Worm (Caenorhabditis elegans) whole organism, L4 larva: Measurements from ENCODE around the gene F35H10.2.

ENCODE experiments used
- F10B5.3 ChIP-seq: sonication (generic microtip); optimal IDR thresholded peaks from 2 replicates; lab custom pipeline; 2016; ENCODE audit warnings: mild to moderate bottlenecking, missing genetic modification characterization, missing compliant biosample characterization
- F49E8.2 ChIP-seq: sonication (generic microtip); optimal IDR thresholded peaks from 2 replicates; lab custom pipeline; 2016; ENCODE audit warnings: missing compliant biosample characterization, mild to moderate bottlenecking, missing genetic modification characterization, borderline replicate concordance
- R02D3.7 ChIP-seq: fragments of 150-350 bp; sonication (generic microtip); optimal IDR thresholded peaks from 3 replicates; lab custom pipeline; 2014; ENCODE audit warnings: missing biosample characterization, missing genetic modification characterization
- Y75B8A.6 ChIP-seq: fragments of 200-800 bp; sonication (Bioruptor generic); IDR thresholded peaks from 2 replicates; pipeline ENCODE4 v1.3.6; 2022; ENCODE audit warnings: missing genetic modification reagents, missing genetic modification characterization, missing compliant biosample characterization
- ZK546.5 ChIP-seq, 2 experiments: sonication (generic microtip); optimal IDR thresholded peaks; 2 replicates each; lab custom pipeline; 2017; ENCODE audit warnings: missing biosample characterization in 2 of 2, missing genetic modification characterization in 2 of 2
- ceh-28 ChIP-seq: fragments of 150-350 bp; optimal IDR thresholded peaks from 2 replicates; lab custom pipeline; 2014; ENCODE audit warnings: missing biosample characterization, missing genetic modification reagents, missing genetic modification characterization
- ceh-32 ChIP-seq: sonication (generic microtip); optimal IDR thresholded peaks from 2 replicates; lab custom pipeline; 2016; ENCODE audit warnings: mild to moderate bottlenecking, missing genetic modification characterization, missing compliant biosample characterization; ENCODE audit not compliant: poor library complexity
- ceh-62 ChIP-seq: sonication (generic microtip); optimal IDR thresholded peaks from 2 replicates; lab custom pipeline; 2017; ENCODE audit warnings: missing biosample characterization, missing genetic modification characterization
- daf-16 ChIP-seq, 3 experiments: sonication (generic microtip); optimal IDR thresholded peaks; 2 replicates each; lab custom pipeline; 2016 to 2017; ENCODE audit warnings: missing genetic modification characterization in 3 of 3, missing genetic modification reagents in 3 of 3, mild to moderate bottlenecking in 2 of 3, missing compliant biosample characterization in 2 of 3, missing biosample characterization in 1 of 3, moderate library complexity in 1 of 3
- dpl-1 ChIP-seq: fragments of 150-350 bp; optimal IDR thresholded peaks from 2 replicates; lab custom pipeline; 2014; ENCODE audit warnings: missing biosample characterization, missing genetic modification reagents, missing genetic modification characterization
- duxl-1 ChIP-seq: sonication (generic microtip); optimal IDR thresholded peaks from 2 replicates; lab custom pipeline; 2016; ENCODE audit warnings: mild to moderate bottlenecking, missing genetic modification characterization, moderate library complexity, missing compliant biosample characterization; ENCODE audit not compliant: poor library complexity
- hlh-11 ChIP-seq: fragments of 200-800 bp; sonication (Bioruptor generic); optimal IDR thresholded peaks from 2 replicates; lab custom pipeline; 2018; ENCODE audit warnings: mild to moderate bottlenecking, missing genetic modification characterization, missing compliant biosample characterization
- hmg-1.1 ChIP-seq: fragments of 200-800 bp; sonication (Bioruptor generic); IDR thresholded peaks from 2 replicates; pipeline ENCODE4 v1.3.6; 2022; ENCODE audit warnings: missing genetic modification reagents, missing genetic modification characterization, missing compliant biosample characterization
- jun-1 ChIP-seq: fragments of 150-350 bp; optimal IDR thresholded peaks from 2 replicates; lab custom pipeline; 2014; ENCODE audit warnings: missing biosample characterization, missing genetic modification reagents, missing genetic modification characterization
- lin-1 ChIP-seq: fragments of 200-800 bp; sonication (Bioruptor generic); IDR thresholded peaks from 2 replicates; pipeline ENCODE4 v1.3.6; 2022; ENCODE audit warnings: missing genetic modification reagents, missing genetic modification characterization, missing compliant biosample characterization
- lin-15B ChIP-seq: fragments of 150-350 bp; sonication (generic microtip); optimal IDR thresholded peaks from 3 replicates; lab custom pipeline; 2014; ENCODE audit warnings: missing biosample characterization, missing genetic modification characterization
- lin-29 ChIP-seq: fragments of 200-800 bp; sonication (Bioruptor generic); IDR thresholded peaks from 2 replicates; pipeline ENCODE4 v1.3.6; 2022; ENCODE audit warnings: missing genetic modification reagents, missing genetic modification characterization, missing compliant biosample characterization
- lin-38 ChIP-seq: fragments of 200-800 bp; sonication (Bioruptor generic); IDR thresholded peaks from 2 replicates; pipeline ENCODE4 v1.3.6; 2022; ENCODE audit warnings: missing genetic modification reagents, missing genetic modification characterization, missing compliant biosample characterization
- madf-5 ChIP-seq, 2 experiments: fragments of 200-800 bp; sonication (Bioruptor generic); IDR thresholded peaks; 2 replicates each; pipeline ENCODE4 v1.3.6; 2022; ENCODE audit warnings: missing compliant biosample characterization in 2 of 2, missing genetic modification characterization in 2 of 2
- mdl-1 ChIP-seq, 2 experiments: fragments of 150-350 bp in 1 of 2; sonication (generic microtip) in 1 of 2; optimal IDR thresholded peaks; 2 replicates each; lab custom pipeline; 2014 to 2017; ENCODE audit warnings: missing biosample characterization in 2 of 2, missing genetic modification characterization in 2 of 2
- mep-1 ChIP-seq: fragments of 150-350 bp; sonication (generic microtip); optimal IDR thresholded peaks from 3 replicates; lab custom pipeline; 2014; ENCODE audit warnings: missing biosample characterization, missing genetic modification characterization
- mxl-3 ChIP-seq: fragments of 200-800 bp; sonication (Bioruptor generic); optimal IDR thresholded peaks from 2 replicates; lab custom pipeline; 2018; ENCODE audit warnings: mild to moderate bottlenecking, missing genetic modification characterization, missing compliant biosample characterization
- nhr-10 ChIP-seq: fragments of 150-350 bp; optimal IDR thresholded peaks from 2 replicates; lab custom pipeline; 2014; ENCODE audit warnings: missing biosample characterization, missing genetic modification characterization
- nhr-11 ChIP-seq: fragments of 150-350 bp; optimal IDR thresholded peaks from 2 replicates; lab custom pipeline; 2014; ENCODE audit warnings: missing biosample characterization, missing genetic modification characterization
- nhr-25 ChIP-seq: sonication (generic microtip); optimal IDR thresholded peaks from 2 replicates; lab custom pipeline; 2017; ENCODE audit warnings: missing genetic modification characterization, mild to moderate bottlenecking, missing compliant biosample characterization, antibody characterized with exemption, moderate library complexity, borderline replicate concordance; ENCODE audit not compliant: insufficient read depth
- nhr-28 ChIP-seq: fragments of 150-350 bp; optimal IDR thresholded peaks from 2 replicates; lab custom pipeline; 2014; ENCODE audit warnings: missing biosample characterization, missing genetic modification characterization
- nhr-41 ChIP-seq: fragments of 200-800 bp; sonication (Bioruptor generic); IDR thresholded peaks from 2 replicates; pipeline ENCODE4 v1.3.6; 2022; ENCODE audit warnings: missing genetic modification reagents, missing genetic modification characterization, missing compliant biosample characterization
- nhr-76 ChIP-seq: fragments of 150-350 bp; optimal IDR thresholded peaks from 2 replicates; lab custom pipeline; 2014; ENCODE audit warnings: missing biosample characterization, missing genetic modification characterization
- pqm-1 ChIP-seq: sonication (generic microtip); optimal IDR thresholded peaks from 2 replicates; lab custom pipeline; 2017; ENCODE audit warnings: missing biosample characterization, missing genetic modification characterization
- set-16 ChIP-seq: fragments of 200-800 bp; sonication (Bioruptor generic); IDR thresholded peaks from 2 replicates; pipeline ENCODE4 v1.3.6; 2022; ENCODE audit warnings: missing genetic modification reagents, missing genetic modification characterization, missing compliant biosample characterization
- spr-3 ChIP-seq: fragments of 200-800 bp; sonication (Bioruptor generic); optimal IDR thresholded peaks from 2 replicates; lab custom pipeline; 2018; ENCODE audit warnings: mild to moderate bottlenecking, missing genetic modification characterization, missing compliant biosample characterization
- unc-62 ChIP-seq, 3 experiments: fragments of 150-350 bp in 1 of 3; sonication (generic microtip); optimal IDR thresholded peaks in 2 of 3; peaks in 1 of 3; 1 replicate in 1 of 3; 2 replicates in 2 of 3; lab custom pipeline; 2014 to 2017; ENCODE audit warnings: missing biosample characterization in 3 of 3, missing genetic modification characterization in 3 of 3, missing genetic modification reagents in 3 of 3, missing genotype in 1 of 3
- zip-2 ChIP-seq: fragments of 150-350 bp; optimal IDR thresholded peaks from 2 replicates; lab custom pipeline; 2014; ENCODE audit warnings: missing biosample characterization, missing genetic modification characterization
- ztf-7 ChIP-seq: fragments of 150-350 bp; optimal IDR thresholded peaks from 2 replicates; lab custom pipeline; 2014; ENCODE audit warnings: missing biosample characterization, missing genetic modification characterization

Gene F35H10.2

DNA sequence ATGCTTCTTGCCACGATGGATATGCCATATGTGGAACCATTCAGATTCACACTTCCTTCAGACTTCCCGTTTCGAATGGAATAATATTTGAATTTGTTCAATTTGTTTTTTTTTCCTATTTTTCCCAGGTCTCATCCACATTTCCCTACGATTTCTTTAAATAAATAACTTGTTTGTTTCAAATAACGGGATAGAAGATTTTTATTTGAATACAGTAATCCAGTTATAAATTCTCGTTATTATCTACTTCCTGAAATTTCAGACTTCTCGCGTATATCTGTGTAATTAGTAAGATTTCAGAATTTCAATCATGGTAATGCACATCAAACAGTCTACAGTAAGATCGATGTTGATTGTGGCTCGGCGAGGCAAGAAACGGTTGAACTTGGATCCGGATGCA, 28.5 kb upstream of the F35H10.2 start, which contains the start of gene F35H10.5:
Gene F35H10.5, plus strand, starts transcription at position 301 of the 400 bp plus-strand sequence.
- no peak for TF ChIP-seq set-16 (GFP tag; lab: Robert Waterston, UW)
- no peak for TF ChIP-seq lin-29 (GFP tag; lab: Robert Waterston, UW)
- 0 out of 2 replicates have a peak, but pooled peaks have one; percentile 8 for TF ChIP-seq lin-38 (GFP tag; lab: Robert Waterston, UW)

DNA sequence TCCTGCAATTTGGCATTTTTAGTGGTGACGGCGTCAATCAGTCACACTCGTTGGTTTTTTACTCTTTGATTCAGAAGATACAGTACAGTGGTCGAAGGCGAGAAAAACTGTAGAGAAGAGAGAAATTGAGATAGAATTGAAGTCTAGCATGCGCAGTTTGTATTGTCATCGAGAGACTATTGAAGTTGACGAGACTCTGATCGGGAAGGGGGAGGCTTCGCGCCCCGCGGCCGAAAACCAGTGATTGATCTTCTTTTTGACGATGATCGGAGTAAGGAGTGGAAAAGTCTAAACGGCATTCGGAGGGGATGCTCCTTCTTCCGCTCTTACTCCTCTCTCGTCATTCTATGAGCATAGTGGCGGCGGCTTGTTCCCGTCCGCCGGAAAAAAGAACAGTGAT, 27.1 kb upstream of the F35H10.2 start:
- no peak for TF ChIP-seq ceh-32 (tag; lab: Kevin White, UChicago)
- no peak for TF ChIP-seq duxl-1 (tag; lab: Kevin White, UChicago)
- TF ChIP-seq daf-16 (GFP tag; optimal IDR thresholded peaks at IDR 0.05; lab: Kevin White, UChicago), result no peak
- no peak for TF ChIP-seq daf-16 (tag; optimal IDR thresholded peaks at IDR 0.05; lab: Kevin White, UChicago)
- peak; percentile 12 for TF ChIP-seq nhr-11 (tag; lab: Kevin White, UChicago)
- TF ChIP-seq ztf-7, result no peak
- no peak for TF ChIP-seq nhr-41 (GFP tag; lab: Robert Waterston, UW)
- peak; percentile 62 for TF ChIP-seq mxl-3 (GFP tag; lab: Kevin White, UChicago)
- TF ChIP-seq hmg-1.1 (GFP tag; lab: Robert Waterston, UW), result no peak
- no peak for TF ChIP-seq F10B5.3 (tag; lab: Kevin White, UChicago)
- TF ChIP-seq zip-2 (tag; lab: Kevin White, UChicago), result no peak
- TF ChIP-seq unc-62 (GFP tag; optimal IDR thresholded peaks at IDR 0.05 in 1 of 2; lab: Kevin White, UChicago), result peak in 1 of 2 experiments; percentile 88
- TF ChIP-seq unc-62 (tag; optimal IDR thresholded peaks at IDR 0.05; lab: Kevin White, UChicago), result no peak
- TF ChIP-seq ZK546.5 (tag; optimal IDR thresholded peaks at IDR 0.05; lab: Kevin White, UChicago), result no peak
- TF ChIP-seq Y75B8A.6, result no peak
- no peak for TF ChIP-seq ceh-28
- peak; percentile 78 for TF ChIP-seq nhr-25 (tag; lab: Kevin White, UChicago)
- TF ChIP-seq mdl-1 (tag; optimal IDR thresholded peaks at IDR 0.05; lab: Kevin White, UChicago), result peak in 1 of 2 experiments; percentile 62
- peak; percentile 93 for TF ChIP-seq nhr-28
- TF ChIP-seq madf-5 (GFP tag; IDR thresholded peaks at IDR 0.05; lab: Robert Waterston, UW), result no peak
- no peak for TF ChIP-seq pqm-1 (tag; lab: Kevin White, UChicago)
- TF ChIP-seq mep-1, result peak; percentile 57
- TF ChIP-seq R02D3.7 (tag; lab: Kevin White, UChicago), result no peak
- peak; percentile 41 for TF ChIP-seq hlh-11
- TF ChIP-seq jun-1, result no peak

DNA sequence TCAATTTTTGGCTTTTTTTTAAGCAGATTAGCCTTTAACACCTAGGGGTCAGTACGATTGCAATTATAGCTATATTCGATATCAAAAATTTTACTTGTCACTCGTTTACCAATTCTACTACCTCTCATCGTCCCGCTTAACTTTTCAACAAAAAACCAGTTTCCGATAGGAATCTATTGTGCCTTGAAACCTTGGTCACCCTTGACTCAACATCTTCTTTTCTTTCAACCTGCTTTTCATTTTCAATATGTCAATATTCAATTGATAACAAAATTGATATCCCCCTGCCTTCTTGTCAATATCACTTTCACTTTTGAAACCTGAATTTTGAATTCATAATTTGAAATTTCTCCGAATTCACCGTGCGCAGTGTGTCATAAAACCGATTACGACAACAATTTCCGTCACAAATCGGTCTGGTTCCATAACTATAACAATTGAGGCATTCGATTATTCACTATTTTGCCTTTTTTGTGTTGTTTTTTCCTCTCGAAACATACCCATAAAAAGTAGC, 26.3 kb upstream of the F35H10.2 start:
- TF ChIP-seq hlh-11 (no peak), unc-62 (GFP tag; optimal IDR thresholded peaks at IDR 0.05 in 1 of 2; lab: Kevin White, UChicago) (peak in 1 of 2 experiments; percentile 20), unc-62 (tag; optimal IDR thresholded peaks at IDR 0.05; lab: Kevin White, UChicago) (no peak)

DNA sequence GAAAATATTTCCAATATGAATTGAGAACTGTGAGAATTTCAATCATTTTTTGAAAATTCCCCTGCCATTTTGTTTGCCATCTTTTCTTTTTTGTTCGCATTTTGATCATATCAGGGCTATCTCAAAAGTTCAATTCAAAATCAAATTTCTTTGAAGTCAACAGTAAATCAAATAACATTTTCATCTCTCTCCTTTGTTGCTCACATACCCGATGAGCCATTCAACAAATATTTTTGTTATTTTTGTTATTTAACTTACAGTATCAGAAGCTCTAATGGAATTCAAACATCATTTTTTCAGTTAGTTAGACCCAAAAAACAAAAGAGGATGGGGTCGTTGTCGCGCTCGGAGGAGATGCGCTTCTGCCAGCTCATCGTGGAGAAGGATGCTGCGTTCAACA, 25.3 kb upstream of the F35H10.2 start, which contains the start of gene vha-5:
Gene vha-5, plus strand, starts transcription at position 301 of the 400 bp plus-strand sequence.
- no peak for TF ChIP-seq nhr-76 (tag; lab: Kevin White, UChicago)
- no peak for TF ChIP-seq spr-3 (GFP tag; lab: Kevin White, UChicago)
- no peak for TF ChIP-seq ceh-62 (tag; lab: Kevin White, UChicago)
- no peak for TF ChIP-seq ceh-32 (tag; lab: Kevin White, UChicago)
- no peak for TF ChIP-seq ceh-28
- TF ChIP-seq lin-1 (GFP tag; lab: Robert Waterston, UW), result no peak
- TF ChIP-seq zip-2 (tag; lab: Kevin White, UChicago), result no peak
- no peak for TF ChIP-seq dpl-1 (GFP tag; lab: Kevin White, UChicago)
- no peak for TF ChIP-seq nhr-28
- TF ChIP-seq F49E8.2 (tag; lab: Kevin White, UChicago), result no peak
- no peak for TF ChIP-seq nhr-10 (tag; lab: Kevin White, UChicago)
- no peak for TF ChIP-seq lin-15B (tag; lab: Kevin White, UChicago)
- TF ChIP-seq, all 104 proteins: peak for 0
